Worm (Caenorhabditis elegans) whole organism, midembryonic: ENCODE results near the gene C18D11.10.

Source experiments
- T22C8.4 ChIP-seq: fragments of 200-800 bp; sonication (Bioruptor generic); IDR thresholded peaks from 2 replicates; pipeline ENCODE4 v1.3.6; 2022; ENCODE audit warnings: missing genetic modification characterization, missing compliant biosample characterization
- flt-1 ChIP-seq: fragments of 200-800 bp; sonication (Bioruptor generic); IDR thresholded peaks from 2 replicates; pipeline ENCODE4 v1.3.6; 2022; ENCODE audit warnings: missing genetic modification characterization, missing compliant biosample characterization
- klf-2 ChIP-seq: fragments of 200-800 bp; sonication (Bioruptor generic); conservative IDR thresholded peaks from 2 replicates; pipeline ENCODE4 v1.3.6; 2022; ENCODE audit warnings: missing genetic modification reagents, missing genetic modification characterization, missing compliant biosample characterization
- med-1 ChIP-seq: sonication (generic microtip); optimal IDR thresholded peaks from 2 replicates; lab custom pipeline; 2017; ENCODE audit warnings: missing genetic modification characterization, mild to moderate bottlenecking, missing compliant biosample characterization, antibody characterized with exemption, missing genetic modification reagents; ENCODE audit not compliant: insufficient read depth
- ref-1 ChIP-seq: fragments of 200-800 bp; sonication (Bioruptor generic); conservative IDR thresholded peaks from 2 replicates; pipeline ENCODE4 v1.3.6; 2022; ENCODE audit warnings: missing genetic modification reagents, missing genetic modification characterization, missing compliant biosample characterization
- tab-1 ChIP-seq: fragments of 200-800 bp; sonication (Bioruptor generic); IDR thresholded peaks from 2 replicates; pipeline ENCODE4 v1.3.6; 2022; ENCODE audit warnings: missing genetic modification characterization, missing compliant biosample characterization
- ztf-23 ChIP-seq: fragments of 200-800 bp; sonication (Bioruptor generic); IDR thresholded peaks from 2 replicates; pipeline ENCODE4 v1.3.6; 2022; ENCODE audit warnings: missing genetic modification reagents, missing genetic modification characterization, missing compliant biosample characterization
- ztf-29 ChIP-seq: fragments of 200-800 bp; sonication (Bioruptor generic); IDR thresholded peaks from 2 replicates; pipeline ENCODE4 v1.3.6; 2022; ENCODE audit warnings: missing genetic modification reagents, missing genetic modification characterization, missing compliant biosample characterization

DNA sequence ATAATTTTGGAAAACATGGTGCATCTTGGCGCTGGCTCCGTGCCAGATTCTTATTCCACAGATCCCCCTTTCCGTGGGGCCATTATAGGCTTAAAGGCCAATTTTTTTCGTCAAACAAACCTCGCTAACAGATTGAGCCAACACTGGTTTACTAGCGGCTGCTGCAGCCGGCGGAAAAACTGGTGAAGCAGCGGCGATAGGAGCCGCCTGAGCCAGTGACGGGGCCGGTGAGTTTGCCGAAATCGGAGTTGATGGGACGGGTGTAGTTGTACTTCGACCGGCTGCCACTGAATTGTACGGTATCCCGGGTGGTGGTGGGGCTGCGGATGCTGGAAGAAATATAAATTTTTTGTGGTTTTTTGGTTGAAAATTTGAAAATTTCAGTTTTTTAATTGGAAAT lies 34.2 kb downstream of the C18D11.10 start:
- no peak for TF ChIP-seq tab-1 (GFP tag; lab: Robert Waterston, UW)
- TF ChIP-seq ref-1 (GFP tag; lab: Robert Waterston, UW) = no peak
- no peak for TF ChIP-seq ztf-23 (GFP tag; lab: Robert Waterston, UW)
- TF ChIP-seq ztf-29 (GFP tag; lab: Robert Waterston, UW) = no peak
- TF ChIP-seq med-1 (GFP tag; lab: Kevin White, UChicago) = no peak
- TF ChIP-seq T22C8.4 = no peak
- no peak for TF ChIP-seq klf-2
- no peak for TF ChIP-seq flt-1 (GFP tag; lab: Robert Waterston, UW)
